Fruit fly (Drosophila melanogaster) whole organism, embryonic: ENCODE measurements around the gene CG8312.

Experiments used
- CG10462 ChIP-seq: fragments of 200-800 bp; sonication (Bioruptor generic); optimal IDR thresholded peaks from 2 replicates; lab custom pipeline; 2016; ENCODE audit warnings: missing biosample characterization, missing genetic modification characterization
- CG11456 ChIP-seq: fragments of 200-800 bp; sonication (Bioruptor generic); IDR thresholded peaks from 3 replicates; pipeline ENCODE4 v1.3.6; 2022; ENCODE audit warnings: missing biosample characterization, missing genetic modification characterization
- CG1233 ChIP-seq: fragments of 200-800 bp; sonication (Bioruptor generic); optimal IDR thresholded peaks from 4 replicates; lab custom pipeline; 2018; ENCODE audit warnings: missing biosample characterization, mild to moderate bottlenecking, missing genetic modification characterization
- CG13296 ChIP-seq: fragments of 200-800 bp; sonication (Bioruptor generic); optimal IDR thresholded peaks from 3 replicates; lab custom pipeline; 2018; ENCODE audit warnings: missing biosample characterization, mild to moderate bottlenecking, missing genetic modification characterization
- CG15011 ChIP-seq: fragments of 200-800 bp; sonication (Bioruptor generic); optimal IDR thresholded peaks from 3 replicates; lab custom pipeline; 2018; ENCODE audit warnings: missing biosample characterization, mild to moderate bottlenecking, missing genetic modification characterization
- CG15073 ChIP-seq: fragments of 200-800 bp; sonication (Bioruptor generic); optimal IDR thresholded peaks from 2 replicates; lab custom pipeline; 2016; ENCODE audit warnings: missing biosample characterization, missing genetic modification characterization
- CG16863 ChIP-seq: fragments of 200-800 bp; sonication (Bioruptor generic); optimal IDR thresholded peaks from 3 replicates; lab custom pipeline; 2016; ENCODE audit warnings: missing biosample characterization, missing genetic modification characterization
- CG17385 ChIP-seq: fragments of 200-800 bp; sonication (Bioruptor generic); optimal IDR thresholded peaks from 3 replicates; lab custom pipeline; 2018; ENCODE audit warnings: missing biosample characterization, mild to moderate bottlenecking, missing genetic modification characterization
- CG18619 ChIP-seq: fragments of 200-800 bp; sonication (Bioruptor generic); optimal IDR thresholded peaks from 3 replicates; lab custom pipeline; 2017; ENCODE audit warnings: missing biosample characterization, mild to moderate bottlenecking, missing genetic modification characterization
- CG6791 ChIP-seq: fragments of 200-800 bp; sonication (Bioruptor generic); IDR thresholded peaks from 3 replicates; pipeline ENCODE4 v1.3.6; 2022; ENCODE audit warnings: missing biosample characterization, missing genetic modification characterization; ENCODE audit not compliant: partially characterized antibody
- CG7556 ChIP-seq: fragments of 200-800 bp; sonication (Bioruptor generic); optimal IDR thresholded peaks from 2 replicates; lab custom pipeline; 2017; ENCODE audit warnings: missing biosample characterization, mild to moderate bottlenecking, missing genetic modification characterization
- CG9797 ChIP-seq: fragments of 200-800 bp; sonication (Bioruptor generic); optimal IDR thresholded peaks from 3 replicates; lab custom pipeline; 2018; ENCODE audit warnings: missing biosample characterization, mild to moderate bottlenecking, missing genetic modification characterization
- CG9817 ChIP-seq: fragments of 200-800 bp; sonication (Bioruptor generic); optimal IDR thresholded peaks from 2 replicates; lab custom pipeline; 2018; ENCODE audit warnings: missing biosample characterization, mild to moderate bottlenecking, missing genetic modification characterization, moderate library complexity
- Dfd ChIP-seq, 2 experiments: fragments of >200 bp; optimal IDR thresholded peaks; 2 replicates each; lab custom pipeline; 2017; ENCODE audit warnings: missing biosample characterization in 2 of 2, missing genetic modification characterization in 2 of 2
- E2f1 ChIP-seq: fragments of 200-800 bp; sonication (Bioruptor generic); IDR thresholded peaks from 2 replicates; pipeline ENCODE4 v1.3.6; 2022; ENCODE audit warnings: missing biosample characterization, missing genetic modification characterization
- Fer1 ChIP-seq: fragments of 200-800 bp; sonication (Bioruptor generic); optimal IDR thresholded peaks from 2 replicates; lab custom pipeline; 2017; ENCODE audit warnings: missing biosample characterization, mild to moderate bottlenecking, missing genetic modification characterization
- HLH4C ChIP-seq: fragments of 200-800 bp; sonication (Bioruptor generic); IDR thresholded peaks from 3 replicates; pipeline ENCODE4 v1.3.6; 2022; ENCODE audit warnings: missing biosample characterization, missing genetic modification characterization; ENCODE audit not compliant: partially characterized antibody
- MBD-R2 ChIP-seq: fragments of 200-800 bp; sonication (Bioruptor generic); IDR thresholded peaks from 2 replicates; pipeline ENCODE4 v1.3.6; 2022; ENCODE audit warnings: missing biosample characterization, missing genetic modification characterization
- Max ChIP-seq: fragments of 200-800 bp; sonication (Bioruptor generic); optimal IDR thresholded peaks from 2 replicates; lab custom pipeline; 2016; ENCODE audit warnings: missing biosample characterization, mild to moderate bottlenecking, missing genetic modification characterization
- Nf-YB ChIP-seq: fragments of 200-800 bp; sonication (Bioruptor generic); optimal IDR thresholded peaks from 3 replicates; lab custom pipeline; 2019; ENCODE audit warnings: missing biosample characterization, mild to moderate bottlenecking, missing genetic modification characterization, moderate library complexity
- Poxn ChIP-seq: fragments of 200-800 bp; sonication (Bioruptor generic); IDR thresholded peaks from 2 replicates; pipeline ENCODE4 v1.3.6; 2022; ENCODE audit warnings: missing biosample characterization, missing genetic modification characterization
- Rx ChIP-seq: fragments of 200-800 bp; sonication (Bioruptor generic); IDR thresholded peaks from 2 replicates; pipeline ENCODE4 v1.3.6; 2022; ENCODE audit warnings: missing biosample characterization, missing genetic modification characterization
- bbx ChIP-seq: fragments of 200-800 bp; sonication (Bioruptor generic); IDR thresholded peaks from 2 replicates; pipeline ENCODE4 v1.3.6; 2022; ENCODE audit warnings: missing biosample characterization, missing genetic modification characterization; ENCODE audit not compliant: partially characterized antibody
- br ChIP-seq: fragments of >200 bp; optimal IDR thresholded peaks from 2 replicates; lab custom pipeline; 2017
- bsh ChIP-seq, 2 experiments: fragments of 200-800 bp; sonication (Bioruptor generic); optimal IDR thresholded peaks; 2 replicates each; lab custom pipeline; 2017 to 2018; ENCODE audit warnings: mild to moderate bottlenecking in 2 of 2, missing biosample characterization in 2 of 2, missing genetic modification characterization in 2 of 2, moderate library complexity in 1 of 2
- btn ChIP-seq: fragments of 200-800 bp; sonication (Bioruptor generic); optimal IDR thresholded peaks from 2 replicates; lab custom pipeline; 2016; ENCODE audit warnings: missing biosample characterization, missing genetic modification characterization
- chm ChIP-seq: fragments of 200-800 bp; sonication (Bioruptor generic); IDR thresholded peaks from 2 replicates; pipeline ENCODE4 v1.3.6; 2022; ENCODE audit warnings: missing biosample characterization, missing genetic modification characterization
- crc ChIP-seq: fragments of 200-800 bp; sonication (Bioruptor generic); optimal IDR thresholded peaks from 2 replicates; lab custom pipeline; 2016; ENCODE audit warnings: missing biosample characterization, missing genetic modification characterization
- crol ChIP-seq: fragments of 200-800 bp; sonication (Bioruptor generic); IDR thresholded peaks from 2 replicates; pipeline ENCODE4 v1.3.6; 2022; ENCODE audit warnings: missing biosample characterization, missing genetic modification characterization
- dati ChIP-seq: fragments of 200-800 bp; sonication (Bioruptor generic); IDR thresholded peaks from 2 replicates; pipeline ENCODE4 v1.3.6; 2022; ENCODE audit warnings: missing biosample characterization, missing genetic modification characterization
- dmrt11E ChIP-seq: fragments of 200-800 bp; sonication (Bioruptor generic); optimal IDR thresholded peaks from 3 replicates; lab custom pipeline; 2018; ENCODE audit warnings: missing biosample characterization, mild to moderate bottlenecking, missing genetic modification characterization, moderate library complexity
- gem ChIP-seq: fragments of 200-800 bp; sonication (Bioruptor generic); optimal IDR thresholded peaks from 2 replicates; lab custom pipeline; 2019; ENCODE audit warnings: missing biosample characterization, mild to moderate bottlenecking, missing genetic modification characterization, moderate library complexity
- gsb ChIP-seq: fragments of 200-800 bp; sonication (Bioruptor generic); IDR thresholded peaks from 2 replicates; pipeline ENCODE4 v1.3.6; 2022; ENCODE audit warnings: missing biosample characterization, missing genetic modification characterization
- gt ChIP-seq: fragments of 200-800 bp; sonication (Bioruptor generic); IDR thresholded peaks from 2 replicates; pipeline ENCODE4 v1.3.6; 2022; ENCODE audit warnings: missing biosample characterization, missing genetic modification characterization
- ham ChIP-seq: fragments of 200-800 bp; sonication (Bioruptor generic); IDR thresholded peaks from 2 replicates; pipeline ENCODE4 v1.3.6; 2022; ENCODE audit warnings: missing biosample characterization, missing genetic modification characterization
- hkb ChIP-seq, 2 experiments: fragments of 200-800 bp in 1 of 2; fragments of >200 bp in 1 of 2; sonication (Bioruptor generic) in 1 of 2; IDR thresholded peaks in 1 of 2; optimal IDR thresholded peaks in 1 of 2; 2 replicates each; pipeline versions ENCODE4 v1.3.6 to Lab custom; 2017 to 2022; ENCODE audit warnings: missing biosample characterization in 1 of 2, missing genetic modification characterization in 1 of 2
- ken ChIP-seq: fragments of 200-800 bp; sonication (Bioruptor generic); IDR thresholded peaks from 3 replicates; pipeline ENCODE4 v1.3.6; 2022; ENCODE audit warnings: missing biosample characterization, missing genetic modification characterization
- oc ChIP-seq: fragments of 200-800 bp; sonication (Bioruptor generic); optimal IDR thresholded peaks from 2 replicates; lab custom pipeline; 2018; ENCODE audit warnings: missing biosample characterization, mild to moderate bottlenecking, missing genetic modification characterization, moderate library complexity
- otp ChIP-seq: fragments of 200-800 bp; sonication (Bioruptor generic); IDR thresholded peaks from 3 replicates; pipeline ENCODE4, ENCODE4 v1.3.6; 2022; ENCODE audit warnings: missing biosample characterization, missing genetic modification characterization
- run ChIP-seq: fragments of 200-800 bp; sonication (Bioruptor generic); optimal IDR thresholded peaks from 3 replicates; lab custom pipeline; 2018; ENCODE audit warnings: missing biosample characterization, mild to moderate bottlenecking, missing genetic modification characterization
- scrt ChIP-seq: fragments of 200-800 bp; sonication (Bioruptor generic); optimal IDR thresholded peaks from 2 replicates; lab custom pipeline; 2018; ENCODE audit warnings: missing biosample characterization, mild to moderate bottlenecking, missing genetic modification characterization, moderate library complexity
- slp2 ChIP-seq: fragments of 200-800 bp; sonication (Bioruptor generic); optimal IDR thresholded peaks from 2 replicates; lab custom pipeline; 2016; ENCODE audit warnings: missing biosample characterization, missing genetic modification characterization
- tin ChIP-seq: fragments of 200-800 bp; sonication (Bioruptor generic); optimal IDR thresholded peaks from 3 replicates; lab custom pipeline; 2016; ENCODE audit warnings: missing biosample characterization, missing genetic modification characterization
- tll ChIP-seq, 2 experiments: fragments of 200-800 bp in 1 of 2; fragments of >200 bp in 1 of 2; sonication (Bioruptor generic) in 1 of 2; optimal IDR thresholded peaks; 2 replicates each; lab custom pipeline; 2017 to 2019; ENCODE audit warnings: missing biosample characterization in 2 of 2, missing genetic modification characterization in 2 of 2, mild to moderate bottlenecking in 1 of 2, moderate library complexity in 1 of 2
- tna ChIP-seq: fragments of 200-800 bp; sonication (Bioruptor generic); IDR thresholded peaks from 2 replicates; pipeline ENCODE4 v1.3.6; 2022; ENCODE audit warnings: missing biosample characterization, missing genetic modification characterization; ENCODE audit not compliant: partially characterized antibody
- toy ChIP-seq: fragments of 200-800 bp; sonication (Bioruptor generic); IDR thresholded peaks from 2 replicates; pipeline ENCODE4 v1.3.6; 2022; ENCODE audit warnings: missing biosample characterization, missing genetic modification characterization
- vvl ChIP-seq: fragments of 200-800 bp; sonication (Bioruptor generic); IDR thresholded peaks from 2 replicates; pipeline ENCODE4 v1.3.6; 2022; ENCODE audit warnings: missing biosample characterization, missing genetic modification characterization
- zen ChIP-seq: fragments of 200-800 bp; sonication (Bioruptor generic); optimal IDR thresholded peaks from 3 replicates; lab custom pipeline; 2018; ENCODE audit warnings: missing biosample characterization, mild to moderate bottlenecking, missing genetic modification characterization, moderate library complexity
- zen2 ChIP-seq: fragments of 200-800 bp; sonication (Bioruptor generic); IDR thresholded peaks from 3 replicates; pipeline ENCODE4 v1.3.6; 2022; ENCODE audit warnings: missing biosample characterization, missing genetic modification characterization; ENCODE audit not compliant: partially characterized antibody

CG8312 gene

DNA sequence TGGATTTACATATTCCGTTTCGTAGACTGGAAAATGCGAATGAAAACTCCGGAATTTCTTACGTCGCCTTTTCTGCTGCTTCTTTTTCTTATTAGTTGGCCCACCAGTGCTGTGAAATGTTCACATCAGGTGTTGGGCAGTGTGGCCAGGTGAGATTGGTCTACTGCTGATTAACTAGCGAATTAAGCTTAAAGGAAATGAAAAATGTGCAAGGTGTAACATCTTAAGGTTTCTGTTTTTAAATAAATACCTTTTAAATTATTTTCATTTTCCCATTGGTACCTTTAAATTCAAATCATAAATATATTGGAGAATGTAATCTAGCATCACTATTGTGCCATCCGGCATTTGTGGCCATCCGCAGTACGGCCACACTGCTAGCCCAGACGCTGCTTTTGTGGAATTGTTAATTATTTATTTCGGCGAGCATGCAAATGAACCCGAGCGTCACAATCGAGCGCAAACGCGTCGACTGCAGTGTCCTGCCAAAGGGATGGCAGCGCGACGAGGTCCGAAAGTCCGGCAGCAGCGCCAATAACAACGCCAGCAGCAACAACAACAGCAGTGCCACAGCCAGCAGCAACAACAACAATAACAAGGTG is 31.6 kb upstream of the CG8312 start, which contains the start of the genes AP-1mu and MBD-like (continued):
- TF ChIP-seq otp (GFP tag; lab: Robert Waterston, UW) (no peak), slp2 (peak; percentile 56), CG11456 (peak; percentile 66; the same call in 2 of the 3 replicates), toy (0 out of 2 replicates have a peak, but pooled peaks have one; percentile 52), Dfd (GFP tag; optimal IDR thresholded peaks at IDR 0.05; lab: Kevin White, UChicago) (no peak), Poxn (GFP tag; lab: Robert Waterston, UW) (no peak), Max (GFP tag; lab: Kevin White, UChicago) (peak; percentile 76), tna (no peak), CG6791 (GFP tag; lab: Robert Waterston, UW) (no peak), bsh (GFP tag; optimal IDR thresholded peaks at IDR 0.05; lab: Kevin White, UChicago) (peak in 1 of 2 experiments; percentile 50), Nf-YB (GFP tag; lab: Kevin White, UChicago) (peak; percentile 18), vvl (peak; percentile 75), chm (GFP tag; lab: Robert Waterston, UW) (0 out of 2 replicates have a peak, but pooled peaks have one; percentile 34), CG10462 (GFP tag; lab: Kevin White, UChicago) (peak; percentile 41), hkb (optimal IDR thresholded peaks at IDR 0.05; lab: Kevin White, UChicago) (peak; percentile 88), hkb (GFP tag; IDR thresholded peaks at IDR 0.05; lab: Robert Waterston, UW) (0 out of 2 replicates have a peak, but pooled peaks have one; percentile 42), oc (tag; lab: Kevin White, UChicago) (no peak), btn (GFP tag; lab: Kevin White, UChicago) (no peak), ham (GFP tag; lab: Robert Waterston, UW) (no peak), CG9817 (tag; lab: Kevin White, UChicago) (peak; percentile 60), tll (GFP tag; optimal IDR thresholded peaks at IDR 0.05; lab: Kevin White, UChicago) (no peak), crc (peak; percentile 30), CG1233 (peak; percentile 51), CG9797 (GFP tag; lab: Kevin White, UChicago) (peak; percentile 94), HLH4C (GFP tag; lab: Robert Waterston, UW) (no peak), zen2 (GFP tag; lab: Robert Waterston, UW) (no peak), CG16863 (GFP tag; lab: Kevin White, UChicago) (peak; percentile 45), dati (GFP tag; lab: Robert Waterston, UW) (no peak), CG13296 (GFP tag; lab: Kevin White, UChicago) (peak; percentile 31), gem (tag; lab: Kevin White, UChicago) (no peak), br (no peak), ken (GFP tag; lab: Robert Waterston, UW) (peak; percentile 65; the same call in 2 of the 3 replicates), CG17385 (GFP tag; lab: Kevin White, UChicago) (peak; percentile 81), E2f1 (GFP tag; lab: Robert Waterston, UW) (peak; percentile 51), scrt (GFP tag; lab: Kevin White, UChicago) (no peak), CG18619 (peak; percentile 66), crol (GFP tag; lab: Robert Waterston, UW) (no peak), Fer1 (peak; percentile 1), gt (GFP tag; lab: Robert Waterston, UW) (0 out of 2 replicates have a peak, but pooled peaks have one; percentile 14), MBD-R2 (GFP tag; lab: Robert Waterston, UW) (peak; percentile 81), zen (tag; lab: Kevin White, UChicago) (peak; percentile 46), Rx (GFP tag; lab: Robert Waterston, UW) (peak; percentile 7; the same call in 1 of the 2 replicates), dmrt11E (tag; lab: Kevin White, UChicago) (peak; percentile 55), tin (GFP tag; lab: Kevin White, UChicago) (peak; percentile 63), run (tag; lab: Kevin White, UChicago) (no peak), gsb (GFP tag; lab: Robert Waterston, UW) (no peak), CG15073 (GFP tag; lab: Kevin White, UChicago) (no peak), bbx (GFP tag; lab: Robert Waterston, UW) (no peak; the same call in 1 of the 2 replicates), CG7556 (GFP tag; lab: Kevin White, UChicago) (peak; percentile 46), CG15011 (no peak)
